Worm (Caenorhabditis elegans): ENCODE results near the gene etc-1.

etc-1 gene

DNA sequence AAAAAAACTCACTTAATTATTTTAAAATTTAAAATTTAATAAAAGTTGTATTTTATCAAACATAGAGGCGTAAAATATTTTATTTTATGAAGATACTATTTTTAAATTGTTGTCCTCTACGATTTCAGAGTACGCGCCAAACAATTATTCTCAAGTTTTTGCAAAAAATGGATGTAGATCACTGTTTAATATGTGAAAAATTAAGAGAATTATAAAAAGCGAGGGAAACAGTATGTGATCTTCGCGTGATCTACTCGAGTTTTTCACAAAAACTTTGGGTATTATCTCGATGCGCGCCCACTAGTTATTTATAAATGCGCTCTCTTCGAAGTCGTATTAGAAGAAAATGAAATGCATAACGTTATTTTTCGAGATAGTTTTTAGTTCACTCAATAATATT is 15.8 kb upstream of the etc-1 start:
- TF ChIP-seq unc-39 (tag; optimal IDR thresholded peaks at IDR 0.05) (no peak), ZK546.5 (tag; optimal IDR thresholded peaks at IDR 0.05) (no peak), elt-2 (tag; optimal IDR thresholded peaks at IDR 0.05) (no peak), elt-1 (tag; optimal IDR thresholded peaks at IDR 0.05) (no peak), hmg-11 (tag; optimal IDR thresholded peaks at IDR 0.05) (no peak), nhr-23 (tag; optimal IDR thresholded peaks at IDR 0.05) (no peak), sea-2 (GFP tag; optimal IDR thresholded peaks at IDR 0.05) (no peak), ceh-82 (tag; optimal IDR thresholded peaks at IDR 0.05) (no peak), nfya-1 (tag; optimal IDR thresholded peaks at IDR 0.05; ENCODE audit: insufficient read depth) (no peak), fkh-10 (GFP tag; optimal IDR thresholded peaks at IDR 0.05) (no peak), ztf-11 (tag; optimal IDR thresholded peaks at IDR 0.05) (no peak), fos-1 (tag; optimal IDR thresholded peaks at IDR 0.05) (no peak), nhr-67 (tag; optimal IDR thresholded peaks at IDR 0.05) (no peak), mdl-1 (tag; optimal IDR thresholded peaks at IDR 0.05) (no peak), daf-12 (tag; optimal IDR thresholded peaks at IDR 0.05) (no peak), unc-62 (GFP tag; optimal IDR thresholded peaks at IDR 0.05) (no peak), mml-1 (tag; optimal IDR thresholded peaks at IDR 0.05) (no peak), nhr-12 (tag; optimal IDR thresholded peaks at IDR 0.05) (no peak)

DNA sequence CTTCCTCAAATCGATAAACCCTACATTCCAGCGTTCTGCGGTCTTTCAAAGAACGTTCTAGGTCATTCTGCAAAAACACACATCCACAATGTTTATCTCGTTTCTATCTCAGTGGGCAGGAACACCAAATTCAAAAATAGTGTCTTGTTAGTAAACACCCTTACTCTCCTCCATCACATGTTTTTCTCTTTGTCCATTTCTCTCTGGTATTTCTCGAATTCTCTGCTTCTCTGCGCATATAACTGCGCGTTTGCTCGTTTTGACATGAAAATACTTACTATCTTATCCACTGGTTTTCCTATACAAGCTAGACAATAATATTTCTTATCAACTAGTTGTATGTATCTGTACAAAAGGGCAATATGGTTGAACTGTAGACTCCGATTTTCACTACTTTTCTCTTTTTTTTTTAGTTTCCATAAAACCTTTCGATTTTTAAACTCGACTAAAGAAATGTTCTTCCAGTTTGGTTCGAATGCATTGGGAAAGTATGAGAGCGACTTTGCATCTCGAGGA is 13.9 kb upstream of the etc-1 start, which contains the start of gene pyr-1:
Gene pyr-1, plus strand, starts transcription at position 466 of the 516 bp plus-strand sequence.
- TF ChIP-seq pha-4 (tag; optimal IDR thresholded peaks at IDR 0.05): peak; percentile 91
- TF ChIP-seq nfya-1 (tag; optimal IDR thresholded peaks at IDR 0.05; ENCODE audit: insufficient read depth): no peak
- TF ChIP-seq egl-5 (tag; optimal IDR thresholded peaks at IDR 0.05): peak; percentile 58
- no peak for TF ChIP-seq ztf-11 (tag; optimal IDR thresholded peaks at IDR 0.05)
- TF ChIP-seq elt-2 (tag; optimal IDR thresholded peaks at IDR 0.05): peak; percentile 9

ce11 chrII:8658835-8659234 is 5.8 kb upstream of the etc-1 start, which contains the start of gene atg-10:
TSS of gene atg-10 (plus strand) at chrII:8659135.
- TF ChIP-seq fkh-10 (GFP tag; optimal IDR thresholded peaks at IDR 0.05): no peak
- no peak for TF ChIP-seq ztf-4 (tag; optimal IDR thresholded peaks at IDR 0.05)
- no peak for TF ChIP-seq ZK546.5 (tag; optimal IDR thresholded peaks at IDR 0.05)
- TF ChIP-seq ceh-28 (tag; optimal IDR thresholded peaks at IDR 0.05): no peak
- no peak for TF ChIP-seq R02D3.7 (tag; optimal IDR thresholded peaks at IDR 0.05)
- no peak for TF ChIP-seq ztf-11 (tag; optimal IDR thresholded peaks at IDR 0.05)
- no peak for TF ChIP-seq nhr-76 (tag; optimal IDR thresholded peaks at IDR 0.05)
- no peak for TF ChIP-seq egl-5 (tag; optimal IDR thresholded peaks at IDR 0.05)
- TF ChIP-seq nhr-12 (tag; optimal IDR thresholded peaks at IDR 0.05): no peak
- no peak for TF ChIP-seq daf-12 (tag; optimal IDR thresholded peaks at IDR 0.05)
- TF ChIP-seq nfya-1 (tag; optimal IDR thresholded peaks at IDR 0.05; ENCODE audit: insufficient read depth): no peak
- no peak for TF ChIP-seq ceh-9 (tag; optimal IDR thresholded peaks at IDR 0.05)
- no peak for TF ChIP-seq nhr-28 (tag; optimal IDR thresholded peaks at IDR 0.05)
- no peak for TF ChIP-seq aly-2 (tag; optimal IDR thresholded peaks at IDR 0.05)
- TF ChIP-seq ama-1 (optimal IDR thresholded peaks at IDR 0.05): no peak
- TF ChIP-seq nhr-11 (tag; optimal IDR thresholded peaks at IDR 0.05): no peak

ce11 chrII:8661539-8661938 is 3.1 kb upstream of the etc-1 start, which contains the start of the genes piga-1 and eif-2Bepsilon:
TSS of gene piga-1 (minus strand) at chrII:8661712.
TSS of gene eif-2Bepsilon (plus strand) at chrII:8661869.
- peak; percentile 2 for TF ChIP-seq elt-2 (tag; optimal IDR thresholded peaks at IDR 0.05)
- peak; percentile 56 for TF ChIP-seq lin-15B (tag; optimal IDR thresholded peaks at IDR 0.05)
- peak; percentile 31 for TF ChIP-seq ceh-28 (tag; optimal IDR thresholded peaks at IDR 0.05)
- TF ChIP-seq nhr-12 (tag; optimal IDR thresholded peaks at IDR 0.05): no peak
- no peak for TF ChIP-seq jun-1 (tag; optimal IDR thresholded peaks at IDR 0.05)
- peak; percentile 74 for TF ChIP-seq pha-4 (tag; optimal IDR thresholded peaks at IDR 0.05)

DNA sequence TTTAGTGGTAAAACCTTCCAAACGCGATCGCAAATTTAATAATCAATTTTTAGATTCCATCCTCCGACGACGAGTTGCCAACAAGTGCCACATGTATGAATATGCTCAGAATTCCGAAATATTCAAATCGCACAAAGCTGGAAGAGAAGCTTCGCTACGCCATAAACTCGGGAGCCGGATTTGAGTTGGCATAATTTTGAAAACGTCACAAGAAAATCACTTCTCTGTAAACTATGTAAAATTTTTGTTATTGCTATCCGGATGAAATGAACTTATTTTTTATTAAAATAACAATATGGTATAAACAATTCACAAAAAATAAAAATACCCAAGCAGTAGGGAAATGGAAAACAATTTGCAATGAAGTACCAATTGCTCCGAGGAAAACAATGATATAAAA is 4.2 kb downstream of the etc-1 start:
- TF ChIP-seq fkh-10 (GFP tag; optimal IDR thresholded peaks at IDR 0.05): no peak
- no peak for TF ChIP-seq lsy-12 (tag; optimal IDR thresholded peaks at IDR 0.05)
- TF ChIP-seq unc-39 (tag; optimal IDR thresholded peaks at IDR 0.05): no peak
- TF ChIP-seq fos-1 (tag; optimal IDR thresholded peaks at IDR 0.05): no peak
- no peak for TF ChIP-seq elt-3 (tag; optimal IDR thresholded peaks at IDR 0.05)
- TF ChIP-seq snpc-4 (tag; optimal IDR thresholded peaks at IDR 0.05): no peak
- TF ChIP-seq skn-1 (tag; optimal IDR thresholded peaks at IDR 0.05): no peak
- no peak for TF ChIP-seq unc-62 (GFP tag; optimal IDR thresholded peaks at IDR 0.05)
- TF ChIP-seq mdl-1 (tag; optimal IDR thresholded peaks at IDR 0.05): no peak
- no peak for TF ChIP-seq hmg-11 (tag; optimal IDR thresholded peaks at IDR 0.05)
- TF ChIP-seq daf-12 (tag; optimal IDR thresholded peaks at IDR 0.05): no peak
- no peak for TF ChIP-seq lin-39 (tag; optimal IDR thresholded peaks at IDR 0.05)
- no peak for TF ChIP-seq ceh-9 (tag; optimal IDR thresholded peaks at IDR 0.05)
- TF ChIP-seq nhr-12 (tag; optimal IDR thresholded peaks at IDR 0.05): no peak
- no peak for TF ChIP-seq ceh-16 (tag; optimal IDR thresholded peaks at IDR 0.05)
- no peak for TF ChIP-seq nhr-43 (tag; optimal IDR thresholded peaks at IDR 0.05; ENCODE audit: poor library complexity, severe bottlenecking)
- no peak for TF ChIP-seq fkh-2 (tag; optimal IDR thresholded peaks at IDR 0.05)
- TF ChIP-seq nhr-28 (tag; optimal IDR thresholded peaks at IDR 0.05): no peak
- no peak for TF ChIP-seq ZK546.5 (tag; optimal IDR thresholded peaks at IDR 0.05)

All from whole organism, L3 larva.